ENCODE assay signal across 1 fruit fly cellular context in the genomic region with DNA sequence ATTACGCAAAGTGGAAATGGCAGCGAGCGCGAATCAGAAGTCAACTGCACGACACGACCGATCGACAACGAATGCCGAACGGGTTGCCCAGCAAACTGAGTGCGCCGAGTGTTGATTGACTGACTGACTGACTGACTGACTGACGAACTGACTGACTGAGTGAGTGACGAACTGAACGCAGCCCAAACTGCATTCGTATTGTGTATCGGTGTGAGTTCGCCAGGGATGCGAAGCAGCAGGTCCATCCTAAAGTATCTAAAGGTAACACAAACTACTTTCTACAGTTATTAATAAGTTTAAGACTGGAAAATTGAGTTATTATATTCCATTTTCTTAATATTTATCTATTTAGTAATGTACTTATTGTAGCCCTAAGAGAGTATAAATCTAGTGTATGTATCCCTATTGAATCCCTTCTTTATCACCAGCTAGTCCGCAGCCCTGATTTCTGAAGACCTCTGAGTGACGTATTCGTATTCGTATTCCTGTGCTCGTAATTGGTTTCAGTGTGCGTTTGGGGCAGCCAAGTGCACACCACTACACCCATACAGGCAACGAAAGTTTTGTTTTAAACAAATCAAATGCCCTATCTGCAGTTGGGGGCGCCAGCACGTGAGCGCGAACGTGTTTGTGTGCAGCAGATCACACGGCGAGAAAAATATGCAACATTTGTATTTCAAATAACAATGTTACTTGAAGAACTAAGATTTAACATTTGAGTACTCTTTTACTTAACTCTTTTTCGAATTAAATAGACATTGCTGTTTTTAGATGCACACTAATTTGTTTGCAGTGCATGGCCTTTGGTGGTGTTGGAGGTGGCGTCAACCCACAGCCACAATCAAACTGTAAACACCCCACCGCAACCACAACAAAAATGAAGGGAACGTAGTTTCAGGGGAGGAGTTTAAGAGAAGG.
TF ChIP-seq lines count a peak whose summit lies in the region.

No protein-coding gene starts in this region.

TF ChIP-seq in whole organism, embryonic, 481 proteins besides CTCF, POLR2A, EP300 and RAD21 (continued from another document and continues in another):
- TF ChIP-seq CG1647 (GFP tag; optimal IDR thresholded peaks at IDR 0.05; lab: Kevin White, UChicago) (peak; percentile 90), CG12744 (GFP tag; optimal IDR thresholded peaks at IDR 0.05; lab: Kevin White, UChicago) (peak; percentile 63), CG7357 (GFP tag; IDR thresholded peaks at IDR 0.05; lab: Robert Waterston, UW) (peak; percentile 85), vfl (GFP tag; optimal IDR thresholded peaks at IDR 0.05; lab: Kevin White, UChicago) (peak; percentile 83), gsb (GFP tag; IDR thresholded peaks at IDR 0.05; lab: Robert Waterston, UW) (peak; percentile 53; the same call in 1 of the 2 replicates), Hsf (GFP tag; optimal IDR thresholded peaks at IDR 0.05; lab: Kevin White, UChicago) (peak; percentile 95), CG18262 (tag; optimal IDR thresholded peaks at IDR 0.05; lab: Kevin White, UChicago) (peak; percentile 96), ham (GFP tag; IDR thresholded peaks at IDR 0.05; lab: Robert Waterston, UW) (peak; percentile 60; the same call in 1 of the 2 replicates), btn (GFP tag; optimal IDR thresholded peaks at IDR 0.05; lab: Kevin White, UChicago) (peak; percentile 96), HLH54F (GFP tag; optimal IDR thresholded peaks at IDR 0.05; lab: Kevin White, UChicago) (peak; percentile 88), CG12071 (GFP tag; optimal IDR thresholded peaks at IDR 0.05; lab: Kevin White, UChicago) (peak; percentile 93), NC2α (GFP tag; optimal IDR thresholded peaks at IDR 0.05; lab: Kevin White, UChicago) (peak; percentile 92), chm (GFP tag; IDR thresholded peaks at IDR 0.05; lab: Robert Waterston, UW) (peak; percentile 98), corto (GFP tag; optimal IDR thresholded peaks at IDR 0.05; lab: Kevin White, UChicago) (no peak), tap (tag; optimal IDR thresholded peaks at IDR 0.05; lab: Kevin White, UChicago) (peak; percentile 95), Vsx1 (GFP tag; optimal IDR thresholded peaks at IDR 0.05; lab: Kevin White, UChicago) (peak; percentile 83), ro (GFP tag; IDR thresholded peaks at IDR 0.05; lab: Robert Waterston, UW) (peak; percentile 85), scrt (GFP tag; optimal IDR thresholded peaks at IDR 0.05; lab: Kevin White, UChicago) (peak; percentile 84), tin (GFP tag; optimal IDR thresholded peaks at IDR 0.05; lab: Kevin White, UChicago) (peak; percentile 96), shn (GFP tag; optimal IDR thresholded peaks at IDR 0.05; lab: Kevin White, UChicago) (peak; percentile 94), CG9215 (GFP tag; IDR thresholded peaks at IDR 0.05; lab: Robert Waterston, UW) (peak; percentile 82), cg (GFP tag; optimal IDR thresholded peaks at IDR 0.05; lab: Kevin White, UChicago) (peak; percentile 85), pita (GFP tag; optimal IDR thresholded peaks at IDR 0.05; lab: Kevin White, UChicago) (no peak), org-1 (GFP tag; optimal IDR thresholded peaks at IDR 0.05; lab: Kevin White, UChicago) (peak; percentile 94), esg (GFP tag; conservative IDR thresholded peaks at IDR 0.05; lab: Robert Waterston, UW) (peak; percentile 91), wdn (GFP tag; IDR thresholded peaks at IDR 0.05; lab: Robert Waterston, UW) (peak; percentile 64; the same call in 1 of the 2 replicates), Dfd (GFP tag; optimal IDR thresholded peaks at IDR 0.05; lab: Kevin White, UChicago) (no peak), CG10462 (GFP tag; optimal IDR thresholded peaks at IDR 0.05; lab: Kevin White, UChicago) (peak; percentile 93), CG2889 (GFP tag; IDR thresholded peaks at IDR 0.05; lab: Robert Waterston, UW) (peak; percentile 74), Fer1 (GFP tag; optimal IDR thresholded peaks at IDR 0.05; lab: Kevin White, UChicago) (peak; percentile 83), ci (GFP tag; IDR thresholded peaks at IDR 0.05; lab: Robert Waterston, UW) (peak; percentile 98), sob (GFP tag; IDR thresholded peaks at IDR 0.05; lab: Robert Waterston, UW) (peak; percentile 93), Scr (GFP tag; IDR thresholded peaks at IDR 0.05; lab: Robert Waterston, UW; ENCODE audit: partially characterized antibody) (no peak), slp2 (GFP tag; optimal IDR thresholded peaks at IDR 0.05; lab: Kevin White, UChicago) (peak; percentile 97), onecut (GFP tag; IDR thresholded peaks at IDR 0.05; lab: Robert Waterston, UW) (peak; percentile 85), ara (GFP tag; IDR thresholded peaks at IDR 0.05; lab: Robert Waterston, UW) (peak; percentile 98), al (GFP tag; IDR thresholded peaks at IDR 0.05; lab: Robert Waterston, UW) (peak; percentile 44; the same call in 1 of the 2 replicates), HmgZ (tag; optimal IDR thresholded peaks at IDR 0.05; lab: Kevin White, UChicago) (peak; percentile 85), CG1529 (GFP tag; optimal IDR thresholded peaks at IDR 0.05; lab: Kevin White, UChicago) (peak; percentile 93), Stat92E (GFP tag; optimal IDR thresholded peaks at IDR 0.05; lab: Kevin White, UChicago) (peak in 1 of 3 experiments; percentile 88), Gsc (GFP tag; IDR thresholded peaks at IDR 0.05; lab: Robert Waterston, UW) (peak; percentile 89), CG4854 (GFP tag; optimal IDR thresholded peaks at IDR 0.05; lab: Kevin White, UChicago) (peak; percentile 86), schlank (tag; optimal IDR thresholded peaks at IDR 0.05; lab: Kevin White, UChicago) (peak; percentile 47), CG14710 (tag; optimal IDR thresholded peaks at IDR 0.05; lab: Kevin White, UChicago) (peak; percentile 93), CG8290 (GFP tag; optimal IDR thresholded peaks at IDR 0.05; lab: Kevin White, UChicago) (peak; percentile 82), CG8290 (tag; optimal IDR thresholded peaks at IDR 0.05; lab: Kevin White, UChicago) (peak; percentile 56 to 97), toy (GFP tag; IDR thresholded peaks at IDR 0.05; lab: Robert Waterston, UW) (peak; percentile 66), jumu (GFP tag; optimal IDR thresholded peaks at IDR 0.05; lab: Kevin White, UChicago) (peak; percentile 95), kah (GFP tag; optimal IDR thresholded peaks at IDR 0.05; lab: Kevin White, UChicago) (peak; percentile 89), CG9727 (GFP tag; optimal IDR thresholded peaks at IDR 0.05; lab: Kevin White, UChicago) (peak; percentile 93), nau (GFP tag; optimal IDR thresholded peaks at IDR 0.05; lab: Kevin White, UChicago) (peak; percentile 91), unpg (GFP tag; optimal IDR thresholded peaks at IDR 0.05; lab: Kevin White, UChicago) (peak; percentile 94), bcd (GFP tag; optimal IDR thresholded peaks at IDR 0.05; lab: Kevin White, UChicago) (peak; percentile 92), CG42726 (GFP tag; IDR thresholded peaks at IDR 0.05; lab: Robert Waterston, UW; ENCODE audit: partially characterized antibody) (no peak), CG31365 (tag; optimal IDR thresholded peaks at IDR 0.05; lab: Kevin White, UChicago) (peak; percentile 77), CG7963 (GFP tag; IDR thresholded peaks at IDR 0.05; lab: Robert Waterston, UW; ENCODE audit: partially characterized antibody) (no peak), zen (tag; optimal IDR thresholded peaks at IDR 0.05; lab: Kevin White, UChicago) (peak; percentile 86), CG9609 (GFP tag; optimal IDR thresholded peaks at IDR 0.05; lab: Kevin White, UChicago) (peak; percentile 97), amos (GFP tag; IDR thresholded peaks at IDR 0.05; lab: Robert Waterston, UW; ENCODE audit: partially characterized antibody) (no peak), dmrt99B (tag; optimal IDR thresholded peaks at IDR 0.05; lab: Kevin White, UChicago) (peak; percentile 96), CG6175 (GFP tag; IDR thresholded peaks at IDR 0.05; lab: Robert Waterston, UW) (peak; percentile 75; the same call in 2 of the 3 replicates), CG16815 (GFP tag; optimal IDR thresholded peaks at IDR 0.05; lab: Kevin White, UChicago) (peak; percentile 86), E2f1 (GFP tag; IDR thresholded peaks at IDR 0.05; lab: Robert Waterston, UW) (peak; percentile 86), Eip74EF (GFP tag; optimal IDR thresholded peaks at IDR 0.05; lab: Kevin White, UChicago) (peak in 1 of 2 experiments; percentile 91), tll (GFP tag; optimal IDR thresholded peaks at IDR 0.05; lab: Kevin White, UChicago) (no peak), CG13296 (GFP tag; optimal IDR thresholded peaks at IDR 0.05; lab: Kevin White, UChicago) (peak; percentile 78), grn (GFP tag; optimal IDR thresholded peaks at IDR 0.05; lab: Kevin White, UChicago) (peak; percentile 57), br (optimal IDR thresholded peaks at IDR 0.05; lab: Kevin White, UChicago) (no peak), fd64A (GFP tag; optimal IDR thresholded peaks at IDR 0.05; lab: Kevin White, UChicago) (peak; percentile 96), CG14860 (GFP tag; IDR thresholded peaks at IDR 0.05; lab: Robert Waterston, UW; ENCODE audit: partially characterized antibody) (no peak), CG15696 (tag; optimal IDR thresholded peaks at IDR 0.05; lab: Kevin White, UChicago) (peak; percentile 88), Dip2 (GFP tag; IDR thresholded peaks at IDR 0.05; lab: Robert Waterston, UW) (peak; percentile 37; the same call in 1 of the 2 replicates), eve (GFP tag; optimal IDR thresholded peaks at IDR 0.05; lab: Kevin White, UChicago) (peak in 1 of 2 experiments; percentile 97), grau (tag; optimal IDR thresholded peaks at IDR 0.05; lab: Kevin White, UChicago) (peak; percentile 90), CG7987 (GFP tag; optimal IDR thresholded peaks at IDR 0.05; lab: Kevin White, UChicago) (peak; percentile 87), CG15601 (tag; optimal IDR thresholded peaks at IDR 0.05; lab: Kevin White, UChicago) (peak; percentile 95), Lhr (GFP tag; optimal IDR thresholded peaks at IDR 0.05; lab: Kevin White, UChicago) (peak; percentile 92), Ravus (GFP tag; IDR thresholded peaks at IDR 0.05; lab: Robert Waterston, UW) (peak; percentile 77), CG6654 (GFP tag; optimal IDR thresholded peaks at IDR 0.05; lab: Kevin White, UChicago) (peak; percentile 84), dm (GFP tag; optimal IDR thresholded peaks at IDR 0.05; lab: Kevin White, UChicago) (peak; percentile 89), CG6689 (GFP tag; IDR thresholded peaks at IDR 0.05; lab: Robert Waterston, UW) (peak; percentile 94), Asciz (GFP tag; optimal IDR thresholded peaks at IDR 0.05; lab: Kevin White, UChicago) (peak; percentile 91), Chrac-16 (GFP tag; optimal IDR thresholded peaks at IDR 0.05; lab: Kevin White, UChicago) (peak; percentile 91), CG10654 (GFP tag; optimal IDR thresholded peaks at IDR 0.05; lab: Kevin White, UChicago) (peak; percentile 94), Atf6 (GFP tag; IDR thresholded peaks at IDR 0.05; lab: Robert Waterston, UW) (peak; percentile 78; the same call in 1 of the 2 replicates), ap (GFP tag; IDR thresholded peaks at IDR 0.05; lab: Robert Waterston, UW) (peak; percentile 91), CG9797 (GFP tag; optimal IDR thresholded peaks at IDR 0.05; lab: Kevin White, UChicago) (peak; percentile 36), az2 (GFP tag; optimal IDR thresholded peaks at IDR 0.05; lab: Kevin White, UChicago) (peak; percentile 95), CG4707 (GFP tag; optimal IDR thresholded peaks at IDR 0.05; lab: Kevin White, UChicago) (peak; percentile 89), tup (GFP tag; optimal IDR thresholded peaks at IDR 0.05; lab: Kevin White, UChicago) (peak; percentile 81), ewg (GFP tag; optimal IDR thresholded peaks at IDR 0.05; lab: Kevin White, UChicago) (peak; percentile 93), Med (GFP tag; lab: Kevin White, UChicago) (peak; percentile 99), dimm (GFP tag; IDR thresholded peaks at IDR 0.05; lab: Robert Waterston, UW) (peak; percentile 69), Elba2 (GFP tag; optimal IDR thresholded peaks at IDR 0.05; lab: Kevin White, UChicago) (no peak), CG15269 (tag; optimal IDR thresholded peaks at IDR 0.05; lab: Kevin White, UChicago) (peak; percentile 90), CG17912 (GFP tag; optimal IDR thresholded peaks at IDR 0.05; lab: Kevin White, UChicago) (peak; percentile 80), CG32532 (GFP tag; IDR thresholded peaks at IDR 0.05; lab: Robert Waterston, UW) (peak; percentile 84), MESR4 (GFP tag; optimal IDR thresholded peaks at IDR 0.05; lab: Kevin White, UChicago) (peak; percentile 30), fu2 (GFP tag; optimal IDR thresholded peaks at IDR 0.05; lab: Kevin White, UChicago) (peak; percentile 71), CG17829 (tag; optimal IDR thresholded peaks at IDR 0.05; lab: Kevin White, UChicago) (peak; percentile 96), CG12155 (GFP tag; optimal IDR thresholded peaks at IDR 0.05; lab: Kevin White, UChicago) (peak; percentile 82), CG3281 (GFP tag; optimal IDR thresholded peaks at IDR 0.05; lab: Kevin White, UChicago) (peak; percentile 71), CG10366 (GFP tag; IDR thresholded peaks at IDR 0.05; lab: Robert Waterston, UW) (peak; percentile 94), Mes4 (GFP tag; optimal IDR thresholded peaks at IDR 0.05; lab: Kevin White, UChicago) (peak; percentile 96), Deaf1 (tag; optimal IDR thresholded peaks at IDR 0.05; lab: Kevin White, UChicago) (peak; percentile 90), pho (GFP tag; optimal IDR thresholded peaks at IDR 0.05; lab: Kevin White, UChicago) (peak; percentile 71), CG11456 (GFP tag; IDR thresholded peaks at IDR 0.05; lab: Robert Waterston, UW) (peak; percentile 90), CG8359 (GFP tag; optimal IDR thresholded peaks at IDR 0.05; lab: Kevin White, UChicago; ENCODE audit: borderline replicate concordance) (peak; percentile 87), CG6765 (GFP tag; optimal IDR thresholded peaks at IDR 0.05; lab: Kevin White, UChicago) (peak; percentile 16), Dll (GFP tag; IDR thresholded peaks at IDR 0.05; lab: Robert Waterston, UW; ENCODE audit: partially characterized antibody) (no peak), gcm2 (GFP tag; optimal IDR thresholded peaks at IDR 0.05; lab: Kevin White, UChicago) (peak; percentile 86), Adf1 (GFP tag; IDR thresholded peaks at IDR 0.05; lab: Robert Waterston, UW) (peak; percentile 23; the same call in 1 of the 2 replicates), Bgb (GFP tag; IDR thresholded peaks at IDR 0.05; lab: Robert Waterston, UW; ENCODE audit: partially characterized antibody) (no peak), HLHmδ (GFP tag; optimal IDR thresholded peaks at IDR 0.05; lab: Kevin White, UChicago) (peak; percentile 42), CoRest (tag; optimal IDR thresholded peaks at IDR 0.05; lab: Kevin White, UChicago) (peak; percentile 94), peb (GFP tag; IDR thresholded peaks at IDR 0.05; lab: Robert Waterston, UW) (peak; percentile 94), Drgx (GFP tag; IDR thresholded peaks at IDR 0.05; lab: Robert Waterston, UW) (peak; percentile 81), fd102C (GFP tag; optimal IDR thresholded peaks at IDR 0.05; lab: Kevin White, UChicago) (peak; percentile 41)
